ENCODE assay signal across 3 fruit fly cellular contexts in the genomic region with DNA sequence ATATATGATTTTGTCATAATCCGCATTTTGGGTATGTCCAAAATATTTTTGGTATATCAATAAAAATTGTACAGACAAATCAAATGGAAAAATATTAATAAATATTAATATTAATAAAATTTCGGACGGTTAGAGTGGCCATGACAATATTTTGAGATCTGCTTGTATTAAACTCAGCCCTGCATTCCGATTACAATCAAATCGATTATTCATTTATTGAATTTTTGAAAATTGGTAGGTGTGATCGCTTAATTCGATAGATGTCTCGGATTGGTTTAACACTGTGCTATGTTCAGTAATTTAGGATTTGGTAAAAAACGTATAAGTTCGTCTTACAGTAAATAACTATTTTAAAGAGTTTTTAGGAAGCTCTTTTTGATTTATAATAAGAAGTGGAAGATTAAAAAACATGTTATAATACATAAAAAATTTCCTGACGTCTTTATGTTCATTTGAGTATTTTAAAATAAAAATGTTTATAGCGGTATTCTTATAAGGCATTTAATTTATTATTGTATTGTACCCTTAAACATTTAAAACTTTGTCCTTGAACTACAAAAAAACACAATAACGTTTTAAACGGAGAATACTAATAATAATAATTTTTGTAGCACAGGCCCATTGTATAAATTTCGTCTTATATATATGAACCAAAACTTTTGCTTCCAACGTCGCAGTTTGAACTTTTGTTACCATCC.
TF ChIP-seq lines count a peak whose summit lies in the region.

No protein-coding gene starts in this region.

- TF ChIP-seq CTCF in whole organism, embryonic (GFP tag; optimal IDR thresholded peaks at IDR 0.05; lab: Kevin White, UChicago) = no peak

TF ChIP-seq in whole organism, embryonic, 481 proteins besides CTCF, POLR2A, EP300 and RAD21 (continues in another document):
- TF ChIP-seq chm (GFP tag; IDR thresholded peaks at IDR 0.05; lab: Robert Waterston, UW) = no peak
- peak; percentile 63 for TF ChIP-seq Bgb (GFP tag; IDR thresholded peaks at IDR 0.05; lab: Robert Waterston, UW; ENCODE audit: partially characterized antibody)
- TF ChIP-seq Poxn (GFP tag; IDR thresholded peaks at IDR 0.05; lab: Robert Waterston, UW) = no peak
- peak; percentile 38 for TF ChIP-seq CG13894 (tag; optimal IDR thresholded peaks at IDR 0.05; lab: Kevin White, UChicago)
- TF ChIP-seq CG10654 (GFP tag; optimal IDR thresholded peaks at IDR 0.05; lab: Kevin White, UChicago) = no peak
- TF ChIP-seq jing (GFP tag; optimal IDR thresholded peaks at IDR 0.05; lab: Kevin White, UChicago) = no peak
- TF ChIP-seq gfzf (GFP tag; optimal IDR thresholded peaks at IDR 0.05; lab: Kevin White, UChicago) = peak; percentile 69
- 0 out of 2 replicates have a peak, but pooled peaks have one; percentile 15 for TF ChIP-seq sna (GFP tag; IDR thresholded peaks at IDR 0.05; lab: Robert Waterston, UW; ENCODE audit: partially characterized antibody)
- TF ChIP-seq bbx (GFP tag; IDR thresholded peaks at IDR 0.05; lab: Robert Waterston, UW; ENCODE audit: partially characterized antibody) = peak; percentile 72
- TF ChIP-seq Hr3 (GFP tag; optimal IDR thresholded peaks at IDR 0.05; lab: Kevin White, UChicago) = no peak
- TF ChIP-seq onecut (GFP tag; IDR thresholded peaks at IDR 0.05; lab: Robert Waterston, UW) = peak; percentile 46; the same call in 1 of the 2 replicates
- peak; percentile 39; the same call in 1 of the 4 replicates for TF ChIP-seq Dll (GFP tag; IDR thresholded peaks at IDR 0.05; lab: Robert Waterston, UW; ENCODE audit: partially characterized antibody)
- 0 out of 3 replicates have a peak, but pooled peaks have one; percentile 34 for TF ChIP-seq CG17361 (GFP tag; IDR thresholded peaks at IDR 0.05; lab: Robert Waterston, UW)
- TF ChIP-seq CG8924 (tag; optimal IDR thresholded peaks at IDR 0.05; lab: Kevin White, UChicago) = peak; percentile 39
- no peak for TF ChIP-seq CG16815 (GFP tag; optimal IDR thresholded peaks at IDR 0.05; lab: Kevin White, UChicago)
- TF ChIP-seq CG3065 (GFP tag; optimal IDR thresholded peaks at IDR 0.05; lab: Kevin White, UChicago) = no peak
- peak; percentile 61; the same call in 2 of the 3 replicates for TF ChIP-seq Opbp (GFP tag; IDR thresholded peaks at IDR 0.05; lab: Robert Waterston, UW; ENCODE audit: partially characterized antibody)
- TF ChIP-seq Dbx (GFP tag; IDR thresholded peaks at IDR 0.05; lab: Robert Waterston, UW) = no peak
- TF ChIP-seq ro (GFP tag; IDR thresholded peaks at IDR 0.05; lab: Robert Waterston, UW) = no peak
- no peak for TF ChIP-seq rib (GFP tag; IDR thresholded peaks at IDR 0.05; lab: Robert Waterston, UW)
- peak; percentile 62 for TF ChIP-seq pzg (GFP tag; optimal IDR thresholded peaks at IDR 0.05; lab: Kevin White, UChicago)
- no peak for TF ChIP-seq CG16863 (GFP tag; optimal IDR thresholded peaks at IDR 0.05; lab: Kevin White, UChicago)
- no peak for TF ChIP-seq Lpt (GFP tag; optimal IDR thresholded peaks at IDR 0.05; lab: Kevin White, UChicago)
- TF ChIP-seq prd (optimal IDR thresholded peaks at IDR 0.05; lab: Kevin White, UChicago) = no peak
- TF ChIP-seq prd (GFP tag; IDR thresholded peaks at IDR 0.05; lab: Robert Waterston, UW) = no peak
- TF ChIP-seq lola (GFP tag; optimal IDR thresholded peaks at IDR 0.05; lab: Kevin White, UChicago) = no peak

TF ChIP-seq in whole organism, prepupa, 60 proteins besides CTCF, POLR2A, EP300 and RAD21:
- peak; percentile 8 for TF ChIP-seq Hr4 (GFP tag; optimal IDR thresholded peaks at IDR 0.05; lab: Kevin White, UChicago)
- peak; percentile 1 for TF ChIP-seq acj6 (GFP tag; optimal IDR thresholded peaks at IDR 0.05; lab: Kevin White, UChicago)
- TF ChIP-seq CG15336 (GFP tag; IDR thresholded peaks at IDR 0.05; lab: Robert Waterston, UW) = peak; percentile 23; the same call in 1 of the 2 replicates
- TF ChIP-seq ss (GFP tag; optimal IDR thresholded peaks at IDR 0.05; lab: Kevin White, UChicago) = no peak

TF ChIP-seq in whole organism, wandering third instar larva, 38 proteins besides CTCF, POLR2A, EP300 and RAD21:
- TF ChIP-seq brk (GFP tag; optimal IDR thresholded peaks at IDR 0.05; lab: Kevin White, UChicago) (peak; percentile 26), pan (optimal IDR thresholded peaks at IDR 0.05; lab: Kevin White, UChicago) (no peak)
